Fruit fly (Drosophila melanogaster): ENCODE results near the gene shv.

Gene shv

DNA sequence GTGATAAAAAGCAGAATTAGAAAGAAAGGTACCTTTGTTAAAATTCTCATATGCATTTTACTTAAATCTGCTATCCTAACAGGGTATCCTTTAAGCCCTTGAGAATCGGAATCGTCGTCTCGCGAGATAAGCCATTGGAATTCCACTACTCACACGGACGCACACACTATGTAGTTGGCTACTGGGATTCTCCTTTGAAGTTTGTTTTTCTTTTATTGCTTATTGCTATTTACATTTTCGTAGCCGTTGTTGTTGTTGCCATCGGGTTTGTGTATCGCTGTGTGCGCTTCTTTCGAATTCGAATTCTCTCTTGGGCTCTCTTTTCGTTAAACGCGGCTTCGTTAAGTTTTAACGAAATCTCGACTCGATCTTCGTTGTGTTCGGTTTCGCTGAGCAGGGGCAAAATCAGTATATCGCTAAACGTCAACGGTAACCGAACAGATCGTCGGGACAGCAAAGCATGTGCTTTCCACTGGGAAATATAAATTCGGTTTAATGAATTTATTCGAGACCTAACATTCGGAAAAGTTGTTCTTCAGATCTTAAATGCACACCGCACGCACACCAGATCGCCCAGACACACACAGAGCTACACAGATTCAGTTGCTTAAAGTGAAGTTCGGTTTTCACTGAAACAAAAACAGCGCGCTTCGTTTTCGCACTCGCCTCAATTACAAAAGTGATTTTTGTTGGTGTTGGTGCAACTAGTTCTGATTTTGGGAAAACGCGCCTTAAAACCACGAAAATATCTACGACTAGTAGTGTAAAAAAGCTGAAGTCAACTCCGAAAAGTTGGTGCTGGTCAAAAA is 21.9 kb upstream of the shv start, which contains the start of gene ex (continued):
- TF ChIP-seq CG11762 (GFP tag; optimal IDR thresholded peaks at IDR 0.05; ENCODE audit: insufficient read depth): no peak
- no peak for TF ChIP-seq CG34406 (GFP tag; optimal IDR thresholded peaks at IDR 0.05)
- TF ChIP-seq acj6 (GFP tag; optimal IDR thresholded peaks at IDR 0.05): no peak
- peak; percentile 52 for TF ChIP-seq spab (GFP tag; optimal IDR thresholded peaks at IDR 0.05)
- peak; percentile 71; the same call in 1 of the 2 replicates for TF ChIP-seq CG15336 (GFP tag; IDR thresholded peaks at IDR 0.05)
- TF ChIP-seq CG3919 (GFP tag; optimal IDR thresholded peaks at IDR 0.05): peak; percentile 38
- no peak for TF ChIP-seq Sox102F (GFP tag; optimal IDR thresholded peaks at IDR 0.05)
- TF ChIP-seq ss (GFP tag; optimal IDR thresholded peaks at IDR 0.05): peak; percentile 71 to 75
- no peak for TF ChIP-seq CG31627 (GFP tag; optimal IDR thresholded peaks at IDR 0.05)

DNA sequence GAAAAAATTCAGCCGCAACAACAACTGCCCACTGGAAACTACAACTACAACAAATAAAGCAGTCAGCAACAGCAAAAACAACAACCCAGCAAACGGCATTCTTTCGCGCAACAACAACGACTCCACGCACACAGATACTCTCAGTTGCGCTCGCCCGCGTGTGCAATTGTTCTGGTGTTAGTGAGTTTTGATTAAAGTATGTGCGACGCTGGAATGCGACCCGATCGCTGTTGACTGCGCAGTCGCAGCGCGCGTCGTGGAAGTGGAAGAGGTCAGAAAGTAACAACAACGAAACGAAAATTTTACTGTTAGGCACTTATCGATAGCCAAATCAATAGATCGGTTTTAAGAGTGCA is 21.3 kb upstream of the shv start:
- TF ChIP-seq svp (GFP tag) (peak; percentile 73), eg (GFP tag; IDR thresholded peaks at IDR 0.05) (no peak), fkh (GFP tag; optimal IDR thresholded peaks at IDR 0.05) (no peak), CG10631 (GFP tag; optimal IDR thresholded peaks at IDR 0.05) (no peak), dsx (GFP tag; optimal IDR thresholded peaks at IDR 0.05; ENCODE audit: poor library complexity, severe bottlenecking) (no peak), achi (GFP tag; optimal IDR thresholded peaks at IDR 0.05) (no peak)

DNA sequence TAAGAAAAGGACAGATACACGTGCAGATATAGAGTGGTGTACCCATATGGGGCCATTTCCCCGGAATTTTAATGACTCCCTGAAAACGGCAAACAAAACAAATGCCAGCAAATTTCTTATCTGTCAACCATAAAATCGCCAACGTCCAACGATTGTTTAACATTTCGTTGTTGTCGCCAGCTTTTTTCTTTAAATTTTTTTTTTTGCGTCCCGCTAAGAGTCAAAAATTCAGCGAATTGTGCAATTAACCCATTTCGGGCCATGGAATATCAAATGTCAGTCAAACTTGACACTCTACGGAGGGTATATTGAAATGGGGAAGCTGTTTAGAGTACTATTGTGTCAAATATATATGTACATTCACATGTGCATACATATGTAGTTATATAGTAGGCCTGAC is 20.8 kb upstream of the shv start:
- TF ChIP-seq CG4318 (GFP tag; optimal IDR thresholded peaks at IDR 0.05) (no peak), achi (GFP tag; optimal IDR thresholded peaks at IDR 0.05) (no peak), Hr38 (GFP tag; optimal IDR thresholded peaks at IDR 0.05) (no peak), Sox14 (GFP tag; optimal IDR thresholded peaks at IDR 0.05) (no peak), Smox (GFP tag; optimal IDR thresholded peaks at IDR 0.05) (no peak), spab (GFP tag; optimal IDR thresholded peaks at IDR 0.05) (no peak), Blimp-1 (GFP tag; optimal IDR thresholded peaks at IDR 0.05) (no peak), svp (GFP tag) (peak; percentile 64), pdm3 (GFP tag; optimal IDR thresholded peaks at IDR 0.05) (no peak), Hr4 (GFP tag; optimal IDR thresholded peaks at IDR 0.05) (no peak), CG6792 (GFP tag; optimal IDR thresholded peaks at IDR 0.05) (no peak), vri (GFP tag; optimal IDR thresholded peaks at IDR 0.05) (peak; percentile 48), Gug (GFP tag; IDR thresholded peaks at IDR 0.05) (no peak), esn (GFP tag; optimal IDR thresholded peaks at IDR 0.05) (no peak), dac (GFP tag; optimal IDR thresholded peaks at IDR 0.05) (no peak), Eip78C (GFP tag) (peak; percentile 3), Lpt (GFP tag; optimal IDR thresholded peaks at IDR 0.05) (no peak)

DNA sequence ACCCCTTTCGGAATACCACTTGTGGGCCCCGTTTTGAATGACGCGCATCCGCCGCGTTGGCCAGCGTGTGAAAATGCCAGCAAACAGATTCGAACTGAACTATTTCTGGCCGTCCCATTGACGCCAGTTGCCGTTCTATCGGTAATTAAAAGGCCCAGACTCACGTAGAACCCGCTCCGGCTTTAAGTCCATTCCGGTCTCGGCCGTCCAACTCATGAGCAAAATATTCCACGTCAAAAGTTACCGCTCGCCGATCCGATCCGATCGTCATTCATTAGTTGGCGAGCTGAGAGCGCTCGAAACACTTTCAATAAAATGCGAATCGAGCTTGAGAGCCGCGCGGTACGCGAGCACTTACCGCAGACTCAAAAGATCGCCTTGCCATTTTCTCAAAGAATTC is 18.5 kb upstream of the shv start:
- no peak for TF ChIP-seq CG8119 (GFP tag; IDR thresholded peaks at IDR 0.05)
- no peak for TF ChIP-seq fkh (GFP tag; optimal IDR thresholded peaks at IDR 0.05)
- no peak for TF ChIP-seq salr (GFP tag; optimal IDR thresholded peaks at IDR 0.05)
- TF ChIP-seq CG6792 (GFP tag; optimal IDR thresholded peaks at IDR 0.05): no peak
- no peak for TF ChIP-seq Blimp-1 (GFP tag; optimal IDR thresholded peaks at IDR 0.05)
- TF ChIP-seq CG8632 (GFP tag; optimal IDR thresholded peaks at IDR 0.05): no peak
- TF ChIP-seq CG8319 (GFP tag; optimal IDR thresholded peaks at IDR 0.05): no peak
- TF ChIP-seq CG4318 (GFP tag; optimal IDR thresholded peaks at IDR 0.05): no peak
- no peak for TF ChIP-seq fd59A (GFP tag; optimal IDR thresholded peaks at IDR 0.05)
- TF ChIP-seq spab (GFP tag; optimal IDR thresholded peaks at IDR 0.05): no peak
- TF ChIP-seq Sox102F (GFP tag; optimal IDR thresholded peaks at IDR 0.05): no peak
- TF ChIP-seq Ets96B (tag; optimal IDR thresholded peaks at IDR 0.05): no peak
- TF ChIP-seq CG11294 (GFP tag; IDR thresholded peaks at IDR 0.05): no peak
- TF ChIP-seq Sox14 (GFP tag; optimal IDR thresholded peaks at IDR 0.05): no peak
- no peak for TF ChIP-seq CG10631 (GFP tag; optimal IDR thresholded peaks at IDR 0.05)
- TF ChIP-seq CG6276 (GFP tag; optimal IDR thresholded peaks at IDR 0.05): no peak
- TF ChIP-seq lz (GFP tag; optimal IDR thresholded peaks at IDR 0.05): no peak
- no peak for TF ChIP-seq CG3032 (tag; optimal IDR thresholded peaks at IDR 0.05)
- no peak for TF ChIP-seq CG6808 (GFP tag; optimal IDR thresholded peaks at IDR 0.05)
- no peak for TF ChIP-seq Sox15 (GFP tag; optimal IDR thresholded peaks at IDR 0.05)

Measured in whole organism, prepupa.